Worm (Caenorhabditis elegans): ENCODE results near the gene ZC449.5.

ZC449.5 gene

DNA sequence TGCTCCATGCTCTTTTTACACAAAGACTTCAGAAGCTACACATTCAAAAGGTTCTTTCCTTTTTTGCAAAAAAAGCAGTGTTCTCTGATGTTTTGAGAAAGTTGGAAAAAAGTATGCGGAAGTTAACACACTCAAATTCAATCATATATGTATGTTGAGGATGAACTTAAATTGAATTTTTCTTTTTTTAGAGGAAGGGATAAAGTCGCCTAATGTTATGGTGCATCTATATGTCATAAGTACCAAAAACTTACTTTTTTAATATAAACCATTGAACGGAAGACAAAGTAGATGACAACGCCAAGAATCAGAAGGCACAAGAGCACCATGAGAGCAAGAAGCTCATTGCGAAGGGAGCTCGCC is 9.0 kb downstream of the ZC449.5 start:
- no peak for TF ChIP-seq ama-1 (optimal IDR thresholded peaks at IDR 0.05)

DNA sequence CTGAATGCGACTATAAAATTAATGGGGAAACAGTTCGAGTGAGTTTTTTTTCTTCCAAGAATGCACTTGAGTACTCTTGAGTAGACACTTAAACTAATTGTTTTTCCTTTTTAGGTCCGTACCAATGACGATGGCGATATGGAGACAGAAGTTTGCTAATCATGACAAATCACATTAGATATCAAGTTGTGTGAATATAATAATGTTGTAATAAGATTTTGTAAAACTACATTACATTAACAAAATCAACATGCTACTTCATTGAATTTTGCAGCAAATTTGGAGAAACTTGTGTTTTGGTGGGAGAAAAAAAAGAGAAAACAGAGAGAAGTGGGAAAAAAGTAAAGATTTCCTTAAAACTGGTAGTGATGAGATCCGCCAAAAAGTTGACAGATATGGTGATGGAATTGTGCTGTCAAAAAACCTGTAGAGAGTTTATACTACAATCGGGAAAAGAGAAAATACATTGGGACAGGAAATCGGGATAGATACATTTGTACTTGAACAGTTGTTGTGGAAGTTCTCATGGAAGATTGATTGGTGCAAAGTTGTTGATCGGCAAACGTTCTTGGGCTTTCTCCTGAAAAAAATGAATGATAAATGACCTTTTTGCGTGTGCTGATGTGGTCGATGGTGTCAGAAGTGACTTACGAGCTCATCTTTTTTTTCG is 9.5 kb downstream of the ZC449.5 start:
- TF ChIP-seq pes-1 (GFP tag; IDR thresholded peaks at IDR 0.05) (no peak), ama-1 (optimal IDR thresholded peaks at IDR 0.05) (no peak), tra-4 (tag; optimal IDR thresholded peaks at IDR 0.05) (no peak), hmbx-1 (tag; optimal IDR thresholded peaks at IDR 0.05) (no peak), B0310.2 (tag; optimal IDR thresholded peaks at IDR 0.05) (no peak), ceh-36 (tag; optimal IDR thresholded peaks at IDR 0.05) (no peak), scrt-1 (GFP tag; IDR thresholded peaks at IDR 0.05) (no peak), hnd-1 (tag; optimal IDR thresholded peaks at IDR 0.05) (no peak), ceh-13 (GFP tag; optimal IDR thresholded peaks at IDR 0.05) (no peak), tbx-11 (GFP tag; IDR thresholded peaks at IDR 0.05) (no peak), tbx-37 (GFP tag; conservative IDR thresholded peaks at IDR 0.05) (no peak), F13C5.2 (tag; optimal IDR thresholded peaks at IDR 0.05) (no peak), aly-1 (tag; optimal IDR thresholded peaks at IDR 0.05) (no peak), ets-7 (tag; optimal IDR thresholded peaks at IDR 0.05) (no peak), sea-1 (GFP tag; conservative IDR thresholded peaks at IDR 0.05) (no peak), flt-1 (GFP tag; IDR thresholded peaks at IDR 0.05) (no peak), hmg-4 (GFP tag; optimal IDR thresholded peaks at IDR 0.05) (no peak)

DNA sequence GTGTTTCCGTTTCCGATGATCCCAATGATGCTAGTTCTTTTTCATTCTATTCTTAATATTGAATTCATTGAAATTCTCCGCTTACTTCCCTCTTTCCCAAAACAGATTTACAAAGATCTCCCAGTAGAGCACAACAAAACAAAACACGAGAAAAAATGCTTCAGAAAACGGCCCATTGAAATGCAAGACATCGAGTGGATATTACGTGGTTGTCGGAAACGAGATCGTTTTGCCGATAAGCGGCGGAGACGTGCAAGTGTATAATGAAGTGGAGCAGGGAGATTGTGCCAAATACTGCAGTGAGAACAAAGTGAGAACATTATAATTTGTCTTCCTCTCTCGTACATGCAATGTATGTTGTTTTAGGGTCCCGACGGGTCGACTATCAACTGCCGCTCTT is 11.1 kb downstream of the ZC449.5 start:
- TF ChIP-seq flt-1 (GFP tag; IDR thresholded peaks at IDR 0.05) (no peak), tbx-11 (GFP tag; IDR thresholded peaks at IDR 0.05) (no peak), hmg-4 (GFP tag; optimal IDR thresholded peaks at IDR 0.05) (no peak), B0310.2 (tag; optimal IDR thresholded peaks at IDR 0.05) (no peak), scrt-1 (GFP tag; IDR thresholded peaks at IDR 0.05) (no peak), ets-7 (tag; optimal IDR thresholded peaks at IDR 0.05) (no peak), pes-1 (GFP tag; IDR thresholded peaks at IDR 0.05) (no peak), ceh-13 (GFP tag; optimal IDR thresholded peaks at IDR 0.05) (no peak), ama-1 (optimal IDR thresholded peaks at IDR 0.05) (no peak), hmbx-1 (tag; optimal IDR thresholded peaks at IDR 0.05) (no peak), F13C5.2 (tag; optimal IDR thresholded peaks at IDR 0.05) (no peak), tra-4 (tag; optimal IDR thresholded peaks at IDR 0.05) (no peak), hnd-1 (tag; optimal IDR thresholded peaks at IDR 0.05) (no peak), sea-1 (GFP tag; conservative IDR thresholded peaks at IDR 0.05) (no peak), tbx-37 (GFP tag; conservative IDR thresholded peaks at IDR 0.05) (no peak), ceh-36 (tag; optimal IDR thresholded peaks at IDR 0.05) (no peak), aly-1 (tag; optimal IDR thresholded peaks at IDR 0.05) (no peak)

DNA sequence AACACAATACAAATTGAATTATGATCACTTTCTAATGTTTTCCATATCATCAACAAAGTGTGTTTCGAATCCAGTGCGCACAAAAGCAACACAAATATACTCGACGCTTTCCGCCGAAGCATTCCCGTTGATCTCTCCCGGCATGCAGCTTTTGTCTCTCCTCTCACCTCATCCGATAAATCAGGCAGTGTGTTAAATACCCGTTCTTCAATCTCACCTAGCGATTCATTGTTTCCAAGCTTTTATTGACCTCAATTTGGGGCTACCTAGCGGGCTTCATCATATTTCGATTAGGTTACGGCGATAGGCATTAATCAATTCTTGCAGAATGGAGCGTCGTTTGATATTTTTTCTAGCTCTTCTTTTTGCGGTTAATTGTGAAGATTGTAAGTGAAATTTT is 13.3 kb downstream of the ZC449.5 start, which contains the start of gene ZC449.1:
Gene ZC449.1, plus strand, starts transcription at position 121 of the 400 bp plus-strand sequence.
- TF ChIP-seq ceh-36 (tag; optimal IDR thresholded peaks at IDR 0.05), result no peak
- no peak for TF ChIP-seq F13C5.2 (tag; optimal IDR thresholded peaks at IDR 0.05)
- no peak for TF ChIP-seq scrt-1 (GFP tag; IDR thresholded peaks at IDR 0.05)
- TF ChIP-seq sea-1 (GFP tag; conservative IDR thresholded peaks at IDR 0.05), result no peak
- no peak for TF ChIP-seq hmg-4 (GFP tag; optimal IDR thresholded peaks at IDR 0.05)
- no peak for TF ChIP-seq hnd-1 (tag; optimal IDR thresholded peaks at IDR 0.05)
- TF ChIP-seq flt-1 (GFP tag; IDR thresholded peaks at IDR 0.05), result no peak
- TF ChIP-seq ama-1 (optimal IDR thresholded peaks at IDR 0.05), result no peak
- no peak for TF ChIP-seq hmbx-1 (tag; optimal IDR thresholded peaks at IDR 0.05)
- TF ChIP-seq tbx-11 (GFP tag; IDR thresholded peaks at IDR 0.05), result no peak
- no peak for TF ChIP-seq aly-1 (tag; optimal IDR thresholded peaks at IDR 0.05)
- TF ChIP-seq ets-7 (tag; optimal IDR thresholded peaks at IDR 0.05), result no peak
- no peak for TF ChIP-seq tra-4 (tag; optimal IDR thresholded peaks at IDR 0.05)

ce11 chrX:5022682-5023081 is 14.9 kb downstream of the ZC449.5 start:
- TF ChIP-seq ceh-13 (GFP tag; optimal IDR thresholded peaks at IDR 0.05), result peak; percentile 34
- no peak for TF ChIP-seq ets-7 (tag; optimal IDR thresholded peaks at IDR 0.05)
- no peak for TF ChIP-seq F13C5.2 (tag; optimal IDR thresholded peaks at IDR 0.05)
- TF ChIP-seq tra-4 (tag; optimal IDR thresholded peaks at IDR 0.05), result no peak
- TF ChIP-seq sea-1 (GFP tag; conservative IDR thresholded peaks at IDR 0.05), result peak; percentile 75
- TF ChIP-seq tbx-37 (GFP tag; conservative IDR thresholded peaks at IDR 0.05), result peak; percentile 77; the same call in 1 of the 2 replicates
- TF ChIP-seq hmg-4 (GFP tag; optimal IDR thresholded peaks at IDR 0.05), result peak; percentile 72
- peak; percentile 81 for TF ChIP-seq flt-1 (GFP tag; IDR thresholded peaks at IDR 0.05)
- TF ChIP-seq aly-1 (tag; optimal IDR thresholded peaks at IDR 0.05), result peak; percentile 69
- peak; percentile 79 for TF ChIP-seq tbx-11 (GFP tag; IDR thresholded peaks at IDR 0.05)
- no peak for TF ChIP-seq hmbx-1 (tag; optimal IDR thresholded peaks at IDR 0.05)
- TF ChIP-seq hnd-1 (tag; optimal IDR thresholded peaks at IDR 0.05), result peak; percentile 21
- no peak for TF ChIP-seq ama-1 (optimal IDR thresholded peaks at IDR 0.05)
- TF ChIP-seq B0310.2 (tag; optimal IDR thresholded peaks at IDR 0.05), result peak; percentile 54
- TF ChIP-seq ceh-36 (tag; optimal IDR thresholded peaks at IDR 0.05), result peak; percentile 42
- TF ChIP-seq scrt-1 (GFP tag; IDR thresholded peaks at IDR 0.05), result peak; percentile 80
- TF ChIP-seq pes-1 (GFP tag; IDR thresholded peaks at IDR 0.05), result peak; percentile 88

DNA sequence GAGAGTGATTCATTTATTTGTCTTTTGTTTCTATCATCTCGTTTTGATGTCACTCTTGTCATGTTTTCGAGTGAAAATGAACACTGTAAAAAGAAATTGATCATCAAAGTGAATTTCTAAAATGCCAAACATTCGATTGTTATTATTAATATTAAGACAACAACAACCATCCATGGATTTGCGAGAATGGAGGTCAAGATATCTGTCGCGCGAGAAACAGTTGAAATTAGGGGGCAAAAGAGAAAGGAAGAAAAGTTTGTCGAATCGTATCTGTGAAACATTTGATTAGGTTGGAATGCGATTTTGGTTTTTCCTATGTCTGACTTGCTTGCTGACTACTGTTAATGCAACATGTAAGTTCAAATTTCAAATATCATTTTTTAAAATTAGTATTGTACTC is 16.6 kb downstream of the ZC449.5 start, which contains the start of gene ZC449.2:
Gene ZC449.2, plus strand, starts transcription at position 290 of the 400 bp plus-strand sequence.
- TF ChIP-seq ceh-13 (GFP tag; optimal IDR thresholded peaks at IDR 0.05) (no peak), hnd-1 (tag; optimal IDR thresholded peaks at IDR 0.05) (no peak), F13C5.2 (tag; optimal IDR thresholded peaks at IDR 0.05) (no peak), flt-1 (GFP tag; IDR thresholded peaks at IDR 0.05) (no peak), scrt-1 (GFP tag; IDR thresholded peaks at IDR 0.05) (no peak), tbx-11 (GFP tag; IDR thresholded peaks at IDR 0.05) (no peak), hmg-4 (GFP tag; optimal IDR thresholded peaks at IDR 0.05) (no peak), hmbx-1 (tag; optimal IDR thresholded peaks at IDR 0.05) (no peak), aly-1 (tag; optimal IDR thresholded peaks at IDR 0.05) (no peak), ama-1 (optimal IDR thresholded peaks at IDR 0.05) (no peak), pes-1 (GFP tag; IDR thresholded peaks at IDR 0.05) (no peak), tbx-37 (GFP tag; conservative IDR thresholded peaks at IDR 0.05) (no peak), B0310.2 (tag; optimal IDR thresholded peaks at IDR 0.05) (no peak), tra-4 (tag; optimal IDR thresholded peaks at IDR 0.05) (no peak), ceh-36 (tag; optimal IDR thresholded peaks at IDR 0.05) (no peak), sea-1 (GFP tag; conservative IDR thresholded peaks at IDR 0.05) (no peak), ets-7 (tag; optimal IDR thresholded peaks at IDR 0.05) (no peak)
